Worm (Caenorhabditis elegans) whole organism, young adult: Measurements from ENCODE around the gene cht-5.

ENCODE experiments used
- dpl-1 ChIP-seq: fragments of 150-350 bp; optimal IDR thresholded peaks from 2 replicates; lab custom pipeline; 2014; ENCODE audit warnings: missing biosample characterization, missing genetic modification reagents, missing genetic modification characterization
- rec-8 ChIP-seq, 2 experiments: sonication (generic microtip); optimal IDR thresholded peaks; 2 replicates each; lab custom pipeline; 2016; ENCODE audit warnings: mild to moderate bottlenecking in 2 of 2, missing genetic modification characterization in 2 of 2, missing genetic modification reagents in 2 of 2, missing genotype in 2 of 2, missing biosample characterization in 1 of 2, missing compliant biosample characterization in 1 of 2, moderate library complexity in 1 of 2

DNA sequence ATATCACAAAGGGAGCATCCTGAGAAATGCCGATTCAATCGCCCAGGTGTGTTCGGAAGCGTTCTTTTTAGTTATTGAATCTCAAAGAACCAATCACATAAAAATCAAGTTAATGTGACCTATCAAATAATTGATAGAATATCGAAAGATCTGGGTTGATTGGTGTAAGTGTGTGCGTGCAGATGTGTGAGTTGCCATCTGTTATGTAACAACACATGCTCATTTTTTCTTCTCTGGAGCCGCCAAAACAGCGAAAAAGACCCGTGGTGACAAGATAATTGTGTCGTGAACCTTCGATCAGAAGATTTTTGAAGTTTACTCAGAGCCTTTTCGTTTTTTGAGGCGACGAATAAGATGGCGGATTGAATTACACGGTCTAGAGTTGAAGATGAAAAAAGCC is 32.4 kb downstream of the cht-5 start:
- TF ChIP-seq rec-8 (tag; optimal IDR thresholded peaks at IDR 0.05; lab: Kevin White, UChicago) (no peak), dpl-1 (GFP tag; lab: Kevin White, UChicago) (no peak)
